Worm (Caenorhabditis elegans): Measurements from ENCODE around the gene Y4C6B.4.
A peak's percentile ranks its signal among the peaks of the same experiment; 100 is the strongest.

The Y4C6B.4 gene

DNA sequence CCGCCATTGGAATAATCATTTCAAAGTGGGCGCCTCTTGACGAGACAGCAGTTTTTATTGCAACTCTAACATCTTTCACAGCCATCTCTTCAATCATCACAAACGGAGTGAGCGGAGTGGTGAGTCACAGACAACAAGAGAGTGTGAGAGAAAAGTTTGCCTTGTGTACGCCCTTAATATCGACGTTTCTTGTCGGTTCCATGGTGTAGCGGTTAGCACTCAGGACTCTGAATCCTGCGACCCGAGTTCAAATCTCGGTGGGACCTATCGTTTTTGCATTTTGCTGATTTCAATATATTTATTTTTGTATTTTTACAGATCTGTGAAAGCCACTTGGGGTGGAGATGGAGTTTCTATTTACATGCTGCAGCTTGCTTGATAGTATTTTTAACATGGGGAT, 8.3 kb downstream of the Y4C6B.4 start (continued):
- TF ChIP-seq nhr-25 (tag; optimal IDR thresholded peaks at IDR 0.05) (peak; percentile 34), nhr-67 (tag; optimal IDR thresholded peaks at IDR 0.05) (no peak), ceh-82 (tag; optimal IDR thresholded peaks at IDR 0.05) (no peak), zag-1 (tag; optimal IDR thresholded peaks at IDR 0.05) (no peak), nhr-237 (tag; optimal IDR thresholded peaks at IDR 0.05) (no peak), elt-3 (tag; optimal IDR thresholded peaks at IDR 0.05) (no peak), hmg-11 (tag; optimal IDR thresholded peaks at IDR 0.05) (peak; percentile 56), nfya-1 (tag; optimal IDR thresholded peaks at IDR 0.05; ENCODE audit: insufficient read depth) (peak; percentile 63), jun-1 (tag; optimal IDR thresholded peaks at IDR 0.05) (peak; percentile 23), skn-1 (tag; optimal IDR thresholded peaks at IDR 0.05) (peak; percentile 39), snpc-4 (tag; optimal IDR thresholded peaks at IDR 0.05) (peak; percentile 9), pqm-1 (tag; optimal IDR thresholded peaks at IDR 0.05) (peak; percentile 52), ztf-11 (tag; optimal IDR thresholded peaks at IDR 0.05) (no peak)

DNA sequence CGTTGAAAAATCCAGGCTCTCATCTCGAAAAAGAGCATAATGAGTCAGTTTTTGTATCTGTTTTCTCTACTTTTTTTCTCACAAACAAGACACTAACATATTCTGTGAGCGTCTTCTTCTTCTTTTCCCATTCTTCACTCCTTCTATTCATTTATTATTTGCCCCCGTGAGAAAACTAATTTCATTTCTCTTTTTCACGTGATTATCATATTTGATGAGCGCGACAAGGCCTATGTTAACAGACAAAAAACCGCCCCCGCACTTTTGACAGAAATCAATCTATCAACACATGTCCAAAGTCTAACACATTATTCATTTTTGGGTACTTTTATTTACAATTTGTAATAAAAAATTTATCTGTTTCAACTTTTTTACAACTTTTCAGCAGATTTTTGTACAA, 11.4 kb downstream of the Y4C6B.4 start:
- TF ChIP-seq nhr-43 (tag; optimal IDR thresholded peaks at IDR 0.05; ENCODE audit: poor library complexity, severe bottlenecking) = no peak
- no peak for TF ChIP-seq nhr-23 (tag; optimal IDR thresholded peaks at IDR 0.05)
- no peak for TF ChIP-seq mdl-1 (tag; optimal IDR thresholded peaks at IDR 0.05)
- TF ChIP-seq fkh-2 (tag; optimal IDR thresholded peaks at IDR 0.05) = no peak
- TF ChIP-seq pha-4 (tag; optimal IDR thresholded peaks at IDR 0.05) = no peak
- TF ChIP-seq ceh-82 (tag; optimal IDR thresholded peaks at IDR 0.05) = no peak
- no peak for TF ChIP-seq sea-2 (GFP tag; optimal IDR thresholded peaks at IDR 0.05)
- no peak for TF ChIP-seq ceh-16 (tag; optimal IDR thresholded peaks at IDR 0.05)
- TF ChIP-seq ZK546.5 (tag; optimal IDR thresholded peaks at IDR 0.05) = no peak
- TF ChIP-seq elt-3 (tag; optimal IDR thresholded peaks at IDR 0.05) = no peak
- TF ChIP-seq unc-39 (tag; optimal IDR thresholded peaks at IDR 0.05) = no peak

DNA sequence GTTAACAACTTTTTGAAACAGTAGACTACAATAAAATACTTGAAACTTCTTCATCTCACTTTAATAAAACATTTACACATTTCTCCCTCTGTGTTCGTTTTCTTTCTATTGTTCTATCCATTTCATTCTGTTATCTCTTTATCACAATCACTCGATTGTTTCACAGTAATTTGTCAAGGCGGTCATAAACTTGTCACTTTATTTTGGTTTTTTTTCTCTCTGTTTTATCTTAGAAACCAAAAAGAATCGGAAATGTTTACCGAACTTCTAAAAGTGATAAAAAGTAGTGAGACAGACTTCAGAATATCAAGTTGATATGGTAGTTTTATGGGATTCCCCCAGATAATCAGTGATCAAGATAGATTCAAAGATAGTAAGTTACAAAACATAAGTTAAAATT, 13.0 kb downstream of the Y4C6B.4 start, which contains the start of gene Y4C6B.2:
Y4C6B.2 (plus strand) TSS at position 320 of the 400 bp plus-strand sequence.
- TF ChIP-seq nhr-77 (tag; optimal IDR thresholded peaks at IDR 0.05) (no peak), nhr-237 (tag; optimal IDR thresholded peaks at IDR 0.05) (no peak), eor-1 (tag; optimal IDR thresholded peaks at IDR 0.05) (no peak), nfya-1 (tag; optimal IDR thresholded peaks at IDR 0.05; ENCODE audit: insufficient read depth) (no peak), aly-2 (tag; optimal IDR thresholded peaks at IDR 0.05) (no peak), ceh-16 (tag; optimal IDR thresholded peaks at IDR 0.05) (no peak), elt-3 (tag; optimal IDR thresholded peaks at IDR 0.05) (peak in 1 of 3 experiments; percentile 24), nhr-43 (tag; optimal IDR thresholded peaks at IDR 0.05; ENCODE audit: poor library complexity, severe bottlenecking) (no peak), nhr-12 (tag; optimal IDR thresholded peaks at IDR 0.05) (no peak)

DNA sequence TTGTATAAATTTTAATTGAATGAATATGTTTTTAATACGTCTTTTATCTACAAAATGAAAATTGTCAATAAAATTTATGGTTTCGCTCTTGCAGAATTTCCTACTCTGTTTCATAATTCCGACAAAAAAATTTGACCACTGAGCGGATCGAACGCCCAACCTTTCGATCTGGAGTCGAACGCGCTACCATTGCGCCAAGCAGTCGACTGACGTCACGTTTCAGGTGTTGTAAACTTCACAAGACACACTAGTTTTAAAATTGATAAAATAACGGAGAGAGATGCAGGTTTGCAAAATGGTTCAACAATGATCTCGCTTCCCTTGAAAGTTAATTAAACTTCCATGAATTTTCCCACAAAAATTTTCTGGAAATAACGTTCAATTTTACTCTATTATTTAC, 17.9 kb downstream of the Y4C6B.4 start:
- TF ChIP-seq elt-2 (tag; optimal IDR thresholded peaks at IDR 0.05) = peak; percentile 30
- peak; percentile 13 for TF ChIP-seq nfya-1 (tag; optimal IDR thresholded peaks at IDR 0.05; ENCODE audit: insufficient read depth)
- TF ChIP-seq ztf-4 (tag; optimal IDR thresholded peaks at IDR 0.05) = no peak
- TF ChIP-seq skn-1 (tag; optimal IDR thresholded peaks at IDR 0.05) = no peak
- peak; percentile 22 for TF ChIP-seq pqm-1 (tag; optimal IDR thresholded peaks at IDR 0.05)
- peak; percentile 17 for TF ChIP-seq nhr-43 (tag; optimal IDR thresholded peaks at IDR 0.05; ENCODE audit: poor library complexity, severe bottlenecking)

DNA sequence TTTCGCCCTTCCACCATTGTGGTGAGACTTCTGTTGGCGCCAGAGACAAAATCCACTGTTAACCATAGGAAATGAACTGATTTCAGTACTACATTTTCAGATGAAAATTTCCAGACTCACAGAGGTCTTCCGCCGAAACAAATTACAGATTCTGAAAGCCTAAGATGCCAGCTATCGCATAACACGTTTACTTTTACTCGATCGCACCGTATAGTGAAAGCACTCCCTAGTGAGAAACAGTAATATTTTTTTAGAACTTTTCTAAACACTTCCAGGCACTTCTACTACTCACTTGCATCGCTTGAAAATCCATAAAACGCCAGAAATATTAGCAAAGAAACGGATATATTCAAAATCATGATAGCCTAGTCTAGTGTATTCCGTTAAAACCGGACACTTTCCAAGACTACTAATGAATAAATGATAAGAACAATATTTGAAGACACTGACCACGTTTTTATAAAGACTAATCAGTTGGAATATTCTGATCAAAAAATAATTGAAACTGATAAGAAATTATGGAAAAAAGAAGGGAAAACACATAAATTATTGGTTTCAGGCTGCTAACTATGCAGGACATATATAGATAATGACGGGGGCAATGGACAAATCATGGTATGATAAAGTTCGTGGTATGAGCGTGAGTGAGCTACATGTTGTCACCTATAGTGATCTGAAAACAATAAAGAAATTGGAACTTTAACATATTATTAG, 24.4 kb downstream of the Y4C6B.4 start, which contains the start of gene gba-4:
gba-4 (minus strand) TSS at position 418 of the 714 bp plus-strand sequence.
- peak; percentile 81 for TF ChIP-seq elt-2 (tag; optimal IDR thresholded peaks at IDR 0.05)
- TF ChIP-seq pqm-1 (tag; optimal IDR thresholded peaks at IDR 0.05) = peak; percentile 42

DNA sequence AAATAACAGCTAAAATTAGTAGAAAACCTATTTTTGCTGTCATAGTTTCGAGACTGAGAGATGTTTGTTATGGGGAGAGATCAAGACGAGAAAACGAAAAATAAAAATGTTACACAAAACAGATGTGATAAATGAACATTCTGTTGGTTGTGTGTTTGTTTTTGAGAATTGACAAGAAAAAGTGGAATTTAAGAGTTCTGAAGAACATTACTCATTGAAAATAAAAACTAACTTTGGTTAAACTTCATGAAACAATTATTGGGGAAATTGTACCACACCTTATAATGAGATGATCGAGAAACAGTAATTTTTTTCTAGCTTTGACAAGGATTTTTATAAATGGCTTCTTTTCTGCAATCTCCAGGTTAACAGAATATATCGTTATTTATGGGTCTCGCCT, 27.1 kb downstream of the Y4C6B.4 start, which contains the start of gene Y4C6B.7:
Y4C6B.7 (minus strand) TSS at position 101 of the 400 bp plus-strand sequence.
- TF ChIP-seq ztf-11 (tag; optimal IDR thresholded peaks at IDR 0.05) = no peak
- TF ChIP-seq nhr-28 (tag; optimal IDR thresholded peaks at IDR 0.05) = no peak
- TF ChIP-seq elt-3 (tag; optimal IDR thresholded peaks at IDR 0.05) = no peak
- no peak for TF ChIP-seq lin-15B (tag; optimal IDR thresholded peaks at IDR 0.05)
- TF ChIP-seq egl-27 (tag; optimal IDR thresholded peaks at IDR 0.05) = no peak
- TF ChIP-seq nhr-43 (tag; optimal IDR thresholded peaks at IDR 0.05; ENCODE audit: poor library complexity, severe bottlenecking) = no peak
- TF ChIP-seq zag-1 (tag; optimal IDR thresholded peaks at IDR 0.05) = no peak
- no peak for TF ChIP-seq eor-1 (tag; optimal IDR thresholded peaks at IDR 0.05)
- no peak for TF ChIP-seq fos-1 (tag; optimal IDR thresholded peaks at IDR 0.05)
- no peak for TF ChIP-seq pqm-1 (tag; optimal IDR thresholded peaks at IDR 0.05)
- TF ChIP-seq ztf-4 (tag; optimal IDR thresholded peaks at IDR 0.05) = no peak
- no peak for TF ChIP-seq ceh-28 (tag; optimal IDR thresholded peaks at IDR 0.05)
- TF ChIP-seq mdl-1 (tag; optimal IDR thresholded peaks at IDR 0.05) = no peak
- no peak for TF ChIP-seq nfya-1 (tag; optimal IDR thresholded peaks at IDR 0.05; ENCODE audit: insufficient read depth)
- no peak for TF ChIP-seq nhr-67 (tag; optimal IDR thresholded peaks at IDR 0.05)
- TF ChIP-seq lsy-12 (tag; optimal IDR thresholded peaks at IDR 0.05) = no peak
- TF ChIP-seq R02D3.7 (tag; optimal IDR thresholded peaks at IDR 0.05) = no peak
- TF ChIP-seq sea-2 (GFP tag; optimal IDR thresholded peaks at IDR 0.05) = no peak
- TF ChIP-seq ceh-82 (tag; optimal IDR thresholded peaks at IDR 0.05) = no peak
- no peak for TF ChIP-seq unc-39 (tag; optimal IDR thresholded peaks at IDR 0.05)
